Fruit fly (Drosophila melanogaster): ENCODE results near the gene CG32264.

DNA sequence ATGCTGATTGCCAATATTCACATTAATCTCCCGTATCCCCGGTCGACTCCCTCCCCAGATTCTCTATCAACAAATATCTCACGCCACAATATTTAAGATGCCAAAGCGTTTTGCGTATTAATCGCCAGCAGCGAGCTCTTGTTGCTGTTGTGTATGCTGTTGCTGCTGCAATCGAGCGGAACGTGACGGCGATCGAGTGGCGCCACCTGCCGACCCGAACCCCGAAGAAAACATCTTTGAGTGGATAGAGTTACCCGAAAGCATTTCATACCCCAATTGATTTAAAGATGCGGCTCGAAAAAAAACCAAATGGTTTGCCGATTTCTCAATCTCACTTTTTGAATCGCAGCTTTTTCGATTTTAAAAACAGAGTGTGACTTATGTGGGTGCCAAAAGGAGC is 127.9 kb downstream of the CG32264 start:
- no peak for TF ChIP-seq Sin3A (optimal IDR thresholded peaks at IDR 0.05)
- TF ChIP-seq h (optimal IDR thresholded peaks at IDR 0.05), result no peak
- TF ChIP-seq psq (optimal IDR thresholded peaks at IDR 0.05), result no peak
- no peak for TF ChIP-seq insv (optimal IDR thresholded peaks at IDR 0.05)
- no peak for TF ChIP-seq ttk (optimal IDR thresholded peaks at IDR 0.05)

All from Kc167 (cell line).